Fruit fly (Drosophila melanogaster) whole organism, embryonic: ENCODE data around the gene Rab9.

Experiments
- Abd-B ChIP-seq: fragments of 200-800 bp; sonication (Bioruptor generic); optimal IDR thresholded peaks from 2 replicates; lab custom pipeline; 2018; ENCODE audit warnings: missing biosample characterization, mild to moderate bottlenecking, missing genetic modification characterization, moderate library complexity
- Antp ChIP-seq: fragments of 200-800 bp; sonication (Bioruptor generic); optimal IDR thresholded peaks from 3 replicates; lab custom pipeline; 2016; ENCODE audit warnings: missing biosample characterization, missing genetic modification characterization
- CG11456 ChIP-seq: fragments of 200-800 bp; sonication (Bioruptor generic); IDR thresholded peaks from 3 replicates; pipeline ENCODE4 v1.3.6; 2022; ENCODE audit warnings: missing biosample characterization, missing genetic modification characterization
- CG12155 ChIP-seq: fragments of 200-800 bp; sonication (Bioruptor generic); optimal IDR thresholded peaks from 3 replicates; lab custom pipeline; 2016; ENCODE audit warnings: missing biosample characterization, missing genetic modification characterization
- CG12942 ChIP-seq: fragments of 200-800 bp; sonication (Bioruptor generic); optimal IDR thresholded peaks from 3 replicates; lab custom pipeline; 2016; ENCODE audit warnings: missing biosample characterization, missing genetic modification characterization
- CG15514 ChIP-seq: fragments of 200-800 bp; sonication (Bioruptor generic); optimal IDR thresholded peaks from 3 replicates; lab custom pipeline; 2017; ENCODE audit warnings: missing biosample characterization, missing genetic modification characterization, mild to moderate bottlenecking, moderate library complexity, missing genetic modification reagents
- CG1603 ChIP-seq: fragments of 200-800 bp; sonication (Bioruptor generic); optimal IDR thresholded peaks from 2 replicates; lab custom pipeline; 2019; ENCODE audit warnings: missing biosample characterization, mild to moderate bottlenecking, missing genetic modification characterization, moderate library complexity
- CG16813 ChIP-seq: fragments of 200-800 bp; sonication (Bioruptor generic); IDR thresholded peaks from 3 replicates; pipeline ENCODE4 v1.3.6; 2022; ENCODE audit warnings: missing biosample characterization, missing genetic modification characterization; ENCODE audit not compliant: partially characterized antibody
- CG16815 ChIP-seq: fragments of 200-800 bp; sonication (Bioruptor generic); optimal IDR thresholded peaks from 3 replicates; lab custom pipeline; 2017; ENCODE audit warnings: missing biosample characterization, mild to moderate bottlenecking, missing genetic modification characterization
- CG17912 ChIP-seq: fragments of 200-800 bp; sonication (Bioruptor generic); optimal IDR thresholded peaks from 2 replicates; lab custom pipeline; 2018; ENCODE audit warnings: missing biosample characterization, mild to moderate bottlenecking, missing genetic modification characterization
- CG2712 ChIP-seq: fragments of 200-800 bp; optimal IDR thresholded peaks from 3 replicates; lab custom pipeline; 2019; ENCODE audit warnings: missing biosample characterization, mild to moderate bottlenecking, missing genetic modification characterization, moderate library complexity
- CG31441 ChIP-seq: fragments of 200-800 bp; sonication (Bioruptor generic); IDR thresholded peaks from 2 replicates; pipeline ENCODE4 v1.3.6; 2022; ENCODE audit warnings: missing biosample characterization, missing genetic modification characterization
- CG34422 ChIP-seq: fragments of 200-800 bp; sonication (Bioruptor generic); IDR thresholded peaks from 3 replicates; pipeline ENCODE4 v1.3.6; 2022; ENCODE audit warnings: missing biosample characterization, missing genetic modification characterization
- CG4424 ChIP-seq: fragments of 200-800 bp; sonication (Bioruptor generic); optimal IDR thresholded peaks from 3 replicates; lab custom pipeline; 2016; ENCODE audit warnings: missing biosample characterization, missing genetic modification characterization
- CG6791 ChIP-seq: fragments of 200-800 bp; sonication (Bioruptor generic); IDR thresholded peaks from 3 replicates; pipeline ENCODE4 v1.3.6; 2022; ENCODE audit warnings: missing biosample characterization, missing genetic modification characterization; ENCODE audit not compliant: partially characterized antibody
- CG8290 ChIP-seq, 3 experiments: fragments of 200-800 bp; sonication (Bioruptor generic); optimal IDR thresholded peaks; 2 replicates each; lab custom pipeline; 2016 to 2019; ENCODE audit warnings: missing biosample characterization in 3 of 3, missing genetic modification characterization in 3 of 3, mild to moderate bottlenecking in 2 of 3, moderate library complexity in 1 of 3
- CG9437 ChIP-seq: fragments of 200-800 bp; sonication (Bioruptor generic); optimal IDR thresholded peaks from 2 replicates; lab custom pipeline; 2018; ENCODE audit warnings: missing biosample characterization, mild to moderate bottlenecking, missing genetic modification characterization
- CG9817 ChIP-seq: fragments of 200-800 bp; sonication (Bioruptor generic); optimal IDR thresholded peaks from 2 replicates; lab custom pipeline; 2018; ENCODE audit warnings: missing biosample characterization, mild to moderate bottlenecking, missing genetic modification characterization, moderate library complexity
- Dip3 ChIP-seq: fragments of 200-800 bp; sonication (Bioruptor generic); optimal IDR thresholded peaks from 3 replicates; lab custom pipeline; 2016; ENCODE audit warnings: missing biosample characterization, missing genetic modification characterization
- Dref ChIP-seq: fragments of 200-800 bp; sonication (Bioruptor generic); IDR thresholded peaks from 2 replicates; pipeline ENCODE4 v1.3.6; 2022; ENCODE audit warnings: missing biosample characterization, missing genetic modification characterization
- HmgZ ChIP-seq: fragments of 200-800 bp; sonication (Bioruptor generic); optimal IDR thresholded peaks from 2 replicates; lab custom pipeline; 2018; ENCODE audit warnings: missing biosample characterization, mild to moderate bottlenecking, missing genetic modification characterization
- Hmr ChIP-seq: fragments of 200-800 bp; sonication (Bioruptor generic); optimal IDR thresholded peaks from 3 replicates; lab custom pipeline; 2017; ENCODE audit warnings: mild to moderate bottlenecking, missing biosample characterization, missing genetic modification reagents, missing genetic modification characterization
- Hr51 ChIP-seq, 2 experiments: fragments of 200-800 bp; sonication (Bioruptor generic); optimal IDR thresholded peaks; 2 replicates in 1 of 2; 3 replicates in 1 of 2; lab custom pipeline; 2016 to 2018; ENCODE audit warnings: missing biosample characterization in 2 of 2, missing genetic modification characterization in 2 of 2, mild to moderate bottlenecking in 1 of 2, moderate library complexity in 1 of 2
- Hsf ChIP-seq: fragments of 200-800 bp; sonication (Bioruptor generic); optimal IDR thresholded peaks from 3 replicates; lab custom pipeline; 2016; ENCODE audit warnings: missing biosample characterization, missing genetic modification characterization
- MBD-R2 ChIP-seq: fragments of 200-800 bp; sonication (Bioruptor generic); IDR thresholded peaks from 2 replicates; pipeline ENCODE4 v1.3.6; 2022; ENCODE audit warnings: missing biosample characterization, missing genetic modification characterization
- Max ChIP-seq: fragments of 200-800 bp; sonication (Bioruptor generic); optimal IDR thresholded peaks from 2 replicates; lab custom pipeline; 2016; ENCODE audit warnings: missing biosample characterization, mild to moderate bottlenecking, missing genetic modification characterization
- Med ChIP-seq: fragments of 200-800 bp; sonication (Bioruptor generic); peaks from one replicate; lab custom pipeline; 2016; ENCODE audit warnings: missing biosample characterization, missing genetic modification characterization, mild to moderate bottlenecking, inconsistent platforms, moderate library complexity
- Neu2 ChIP-seq: fragments of 200-800 bp; sonication (Bioruptor generic); optimal IDR thresholded peaks from 3 replicates; lab custom pipeline; 2016; ENCODE audit warnings: missing biosample characterization, missing genetic modification characterization, borderline replicate concordance
- Sry-β ChIP-seq: fragments of 200-800 bp; sonication (Bioruptor generic); optimal IDR thresholded peaks from 2 replicates; lab custom pipeline; 2018; ENCODE audit warnings: missing biosample characterization, mild to moderate bottlenecking, missing genetic modification characterization, moderate library complexity
- YL-1 ChIP-seq: fragments of 200-800 bp; sonication (Bioruptor generic); optimal IDR thresholded peaks from 3 replicates; lab custom pipeline; 2017; ENCODE audit warnings: missing biosample characterization, mild to moderate bottlenecking, missing genetic modification characterization
- cg ChIP-seq: fragments of 200-800 bp; sonication (Bioruptor generic); optimal IDR thresholded peaks from 3 replicates; lab custom pipeline; 2019; ENCODE audit warnings: missing biosample characterization, mild to moderate bottlenecking, missing genetic modification characterization, moderate library complexity
- crp ChIP-seq, 2 experiments: fragments of 200-800 bp; sonication (Bioruptor generic); optimal IDR thresholded peaks; 2 replicates in 1 of 2; 3 replicates in 1 of 2; lab custom pipeline; 2017; ENCODE audit warnings: missing biosample characterization in 2 of 2, missing genetic modification characterization in 2 of 2, mild to moderate bottlenecking in 1 of 2, moderate library complexity in 1 of 2
- cwo ChIP-seq: fragments of 200-800 bp; sonication (Bioruptor generic); optimal IDR thresholded peaks from 3 replicates; lab custom pipeline; 2017; ENCODE audit warnings: missing biosample characterization, missing genetic modification characterization, mild to moderate bottlenecking, moderate library complexity, missing genetic modification reagents
- gsb ChIP-seq: fragments of 200-800 bp; sonication (Bioruptor generic); IDR thresholded peaks from 2 replicates; pipeline ENCODE4 v1.3.6; 2022; ENCODE audit warnings: missing biosample characterization, missing genetic modification characterization
- hbn ChIP-seq: fragments of 200-800 bp; sonication (Bioruptor generic); IDR thresholded peaks from 2 replicates; pipeline ENCODE4 v1.3.6; 2022; ENCODE audit warnings: missing biosample characterization, missing genetic modification characterization; ENCODE audit not compliant: partially characterized antibody
- jing ChIP-seq: fragments of 200-800 bp; sonication (Bioruptor generic); optimal IDR thresholded peaks from 2 replicates; lab custom pipeline; 2018; ENCODE audit warnings: missing biosample characterization, mild to moderate bottlenecking, missing genetic modification characterization
- ken ChIP-seq: fragments of 200-800 bp; sonication (Bioruptor generic); IDR thresholded peaks from 3 replicates; pipeline ENCODE4 v1.3.6; 2022; ENCODE audit warnings: missing biosample characterization, missing genetic modification characterization
- lbe ChIP-seq: fragments of 200-800 bp; sonication (Bioruptor generic); optimal IDR thresholded peaks from 2 replicates; lab custom pipeline; 2016; ENCODE audit warnings: missing biosample characterization, mild to moderate bottlenecking, missing genetic modification characterization
- mam ChIP-seq: fragments of 200-800 bp; sonication (Bioruptor generic); optimal IDR thresholded peaks from 3 replicates; lab custom pipeline; 2016; ENCODE audit warnings: missing biosample characterization, missing genetic modification characterization
- mld ChIP-seq: fragments of 200-800 bp; sonication (Bioruptor generic); IDR thresholded peaks from 3 replicates; pipeline ENCODE4 v1.3.6; 2022; ENCODE audit warnings: missing biosample characterization, missing genetic modification characterization; ENCODE audit not compliant: partially characterized antibody
- pita ChIP-seq: fragments of 200-800 bp; sonication (Bioruptor generic); optimal IDR thresholded peaks from 2 replicates; lab custom pipeline; 2017; ENCODE audit warnings: missing biosample characterization, mild to moderate bottlenecking, missing genetic modification characterization
- shn ChIP-seq: fragments of 200-800 bp; sonication (Bioruptor generic); optimal IDR thresholded peaks from 3 replicates; lab custom pipeline; 2016; ENCODE audit warnings: missing biosample characterization, missing genetic modification characterization
- slbo ChIP-seq: fragments of 200-800 bp; sonication (Bioruptor generic); IDR thresholded peaks from 2 replicates; pipeline ENCODE4 v1.3.6; 2022; ENCODE audit warnings: missing biosample characterization, missing genetic modification characterization
- slou ChIP-seq: fragments of 200-800 bp; sonication (Bioruptor generic); optimal IDR thresholded peaks from 3 replicates; lab custom pipeline; 2016; ENCODE audit warnings: missing biosample characterization, missing genetic modification characterization
- tna ChIP-seq: fragments of 200-800 bp; sonication (Bioruptor generic); IDR thresholded peaks from 2 replicates; pipeline ENCODE4 v1.3.6; 2022; ENCODE audit warnings: missing biosample characterization, missing genetic modification characterization; ENCODE audit not compliant: partially characterized antibody
- tup ChIP-seq: fragments of 200-800 bp; sonication (Bioruptor generic); optimal IDR thresholded peaks from 2 replicates; lab custom pipeline; 2016; ENCODE audit warnings: missing biosample characterization, mild to moderate bottlenecking, missing genetic modification characterization, moderate library complexity
- usp ChIP-seq: fragments of >200 bp; optimal IDR thresholded peaks from 2 replicates; lab custom pipeline; 2017; ENCODE audit warnings: missing biosample characterization, missing genetic modification characterization
- vfl ChIP-seq: fragments of 200-800 bp; sonication (Bioruptor generic); optimal IDR thresholded peaks from 2 replicates; lab custom pipeline; 2016; ENCODE audit warnings: missing biosample characterization, missing genetic modification characterization
- wdn ChIP-seq: fragments of 200-800 bp; sonication (Bioruptor generic); IDR thresholded peaks from 2 replicates; pipeline ENCODE4 v1.3.6; 2022; ENCODE audit warnings: missing biosample characterization, missing genetic modification characterization

Gene Rab9

dm6 chr2L:19453381-19453780 is 21.0 kb downstream of the Rab9 start, which contains the start of gene Top2 (continued):
- 0 out of 3 replicates have a peak, but pooled peaks have one; percentile 7 for TF ChIP-seq ken
- TF ChIP-seq Hsf, result peak; percentile 39
- TF ChIP-seq jing (GFP tag; lab: Kevin White, UChicago), result no peak
- TF ChIP-seq usp (GFP tag; lab: Kevin White, UChicago), result no peak
- peak in 1 of 2 experiments; percentile 30 for TF ChIP-seq crp (GFP tag; optimal IDR thresholded peaks at IDR 0.05; lab: Kevin White, UChicago)
- TF ChIP-seq Sry-β (GFP tag; lab: Kevin White, UChicago), result peak; percentile 50
- TF ChIP-seq Neu2 (GFP tag; lab: Kevin White, UChicago), result peak; percentile 1
- TF ChIP-seq Hr51 (GFP tag; optimal IDR thresholded peaks at IDR 0.05; lab: Kevin White, UChicago), result peak in 1 of 2 experiments; percentile 48
- TF ChIP-seq CG2712, result peak; percentile 89
- TF ChIP-seq Antp (GFP tag; lab: Kevin White, UChicago), result peak; percentile 43
- TF ChIP-seq Hmr, result peak; percentile 82
- peak; percentile 77 for TF ChIP-seq tna (GFP tag; lab: Robert Waterston, UW)
- TF ChIP-seq CG12942 (GFP tag; lab: Kevin White, UChicago), result peak; percentile 3
- TF ChIP-seq gsb, result no peak
- no peak for TF ChIP-seq tup
- TF ChIP-seq CG4424 (GFP tag; lab: Kevin White, UChicago), result peak; percentile 23
- peak; percentile 86 for TF ChIP-seq CG15514 (GFP tag; lab: Kevin White, UChicago)
- TF ChIP-seq shn, result peak; percentile 30
- TF ChIP-seq CG9817 (tag; lab: Kevin White, UChicago), result peak; percentile 30
- peak; percentile 99 for TF ChIP-seq CG31441 (GFP tag; lab: Robert Waterston, UW)
- TF ChIP-seq CG1603 (tag; lab: Kevin White, UChicago), result peak; percentile 94
- TF ChIP-seq CG16813 (GFP tag; lab: Robert Waterston, UW), result peak; percentile 89
- no peak for TF ChIP-seq lbe
- TF ChIP-seq Dip3 (GFP tag; lab: Kevin White, UChicago), result peak; percentile 22
- TF ChIP-seq Dref, result peak; percentile 98
- TF ChIP-seq CG9437, result peak; percentile 5
- TF ChIP-seq CG12155 (GFP tag; lab: Kevin White, UChicago), result peak; percentile 34
- TF ChIP-seq cwo (GFP tag; lab: Kevin White, UChicago), result peak; percentile 87
- TF ChIP-seq HmgZ, result peak; percentile 84
- peak; percentile 92 for TF ChIP-seq Med (GFP tag; lab: Kevin White, UChicago)
- peak; percentile 31 for TF ChIP-seq Max (GFP tag; lab: Kevin White, UChicago)
- TF ChIP-seq pita (GFP tag; lab: Kevin White, UChicago), result peak; percentile 95
- TF ChIP-seq vfl (GFP tag; lab: Kevin White, UChicago), result peak; percentile 52
- 0 out of 3 replicates have a peak, but pooled peaks have one; percentile 8 for TF ChIP-seq CG34422 (GFP tag; lab: Robert Waterston, UW)
- TF ChIP-seq CG11456 (GFP tag; lab: Robert Waterston, UW), result peak; percentile 61; the same call in 1 of the 3 replicates
- TF ChIP-seq slou (GFP tag; lab: Kevin White, UChicago), result peak; percentile 18
- peak; percentile 81 for TF ChIP-seq hbn (GFP tag; lab: Robert Waterston, UW)
- TF ChIP-seq CG8290 (GFP tag; optimal IDR thresholded peaks at IDR 0.05; lab: Kevin White, UChicago), result peak; percentile 81
- peak in 1 of 2 experiments; percentile 88 for TF ChIP-seq CG8290 (tag; optimal IDR thresholded peaks at IDR 0.05; lab: Kevin White, UChicago)
- peak; percentile 68; the same call in 1 of the 3 replicates for TF ChIP-seq mld (GFP tag; lab: Robert Waterston, UW)
- peak; percentile 25 for TF ChIP-seq mam
- 0 out of 2 replicates have a peak, but pooled peaks have one; percentile 22 for TF ChIP-seq wdn (GFP tag; lab: Robert Waterston, UW)
- peak; percentile 11 for TF ChIP-seq CG16815 (GFP tag; lab: Kevin White, UChicago)
- peak; percentile 16 for TF ChIP-seq CG17912 (GFP tag; lab: Kevin White, UChicago)
- no peak for TF ChIP-seq YL-1 (GFP tag; lab: Kevin White, UChicago)
- TF ChIP-seq MBD-R2 (GFP tag; lab: Robert Waterston, UW), result peak; percentile 89
- TF ChIP-seq Abd-B (GFP tag; lab: Kevin White, UChicago), result peak; percentile 70
- TF ChIP-seq cg (GFP tag; lab: Kevin White, UChicago), result no peak
- TF ChIP-seq slbo (GFP tag; lab: Robert Waterston, UW), result peak; percentile 50
- TF ChIP-seq CG6791 (GFP tag; lab: Robert Waterston, UW), result peak; percentile 94
